Worm (Caenorhabditis elegans) whole organism, L2 larva: ENCODE measurements around the gene R02E12.12.

Source experiments
- C34F6.9 ChIP-seq: fragments of 150-350 bp; optimal IDR thresholded peaks from 2 replicates; lab custom pipeline; 2014; ENCODE audit warnings: missing biosample characterization, missing genetic modification characterization
- F13H6.1 ChIP-seq: sonication (generic microtip); optimal IDR thresholded peaks from 2 replicates; lab custom pipeline; 2016; ENCODE audit warnings: missing genetic modification characterization, missing compliant biosample characterization
- R02D3.7 ChIP-seq: fragments of 150-350 bp; optimal IDR thresholded peaks from 2 replicates; lab custom pipeline; 2014; ENCODE audit warnings: missing biosample characterization, missing genetic modification characterization
- ZK546.5 ChIP-seq: sonication (generic microtip); optimal IDR thresholded peaks from 2 replicates; lab custom pipeline; 2017; ENCODE audit warnings: missing biosample characterization, missing genetic modification characterization
- alr-1 ChIP-seq: fragments of 150-350 bp; optimal IDR thresholded peaks from 2 replicates; lab custom pipeline; 2014; ENCODE audit warnings: missing biosample characterization, missing genetic modification characterization
- aly-2 ChIP-seq: fragments of 150-350 bp; optimal IDR thresholded peaks from 2 replicates; lab custom pipeline; 2014; ENCODE audit warnings: missing biosample characterization, missing genetic modification characterization
- ama-1 ChIP-seq: fragments of 150-350 bp; optimal IDR thresholded peaks from 2 replicates; lab custom pipeline; 2018; ENCODE audit warnings: inconsistent platforms
- crh-2 ChIP-seq: sonication (generic microtip); optimal IDR thresholded peaks from 2 replicates; lab custom pipeline; 2017; ENCODE audit warnings: missing biosample characterization, missing genetic modification characterization
- dmd-4 ChIP-seq: sonication (generic microtip); optimal IDR thresholded peaks from 2 replicates; lab custom pipeline; 2017; ENCODE audit warnings: missing biosample characterization, missing genetic modification characterization
- elt-1 ChIP-seq: fragments of 150-350 bp; optimal IDR thresholded peaks from 2 replicates; lab custom pipeline; 2014; ENCODE audit warnings: missing biosample characterization, missing genetic modification characterization
- elt-3 ChIP-seq: sonication (generic microtip); optimal IDR thresholded peaks from 2 replicates; lab custom pipeline; 2017; ENCODE audit warnings: missing biosample characterization, missing genetic modification characterization
- fos-1 ChIP-seq: fragments of 150-350 bp; optimal IDR thresholded peaks from 2 replicates; lab custom pipeline; 2014; ENCODE audit warnings: missing biosample characterization, missing genetic modification characterization
- lin-13 ChIP-seq: fragments of 150-350 bp; optimal IDR thresholded peaks from 2 replicates; lab custom pipeline; 2014; ENCODE audit warnings: missing biosample characterization, missing genetic modification reagents, missing genetic modification characterization
- lin-39 ChIP-seq: fragments of 150-350 bp; optimal IDR thresholded peaks from 2 replicates; lab custom pipeline; 2014; ENCODE audit warnings: missing biosample characterization, missing genetic modification reagents, missing genetic modification characterization
- lsy-2 ChIP-seq, 2 experiments: fragments of 150-350 bp in 1 of 2; sonication (generic microtip) in 1 of 2; optimal IDR thresholded peaks; 2 replicates each; lab custom pipeline; 2014 to 2017; ENCODE audit warnings: missing biosample characterization in 2 of 2, missing genetic modification characterization in 2 of 2
- mab-5 ChIP-seq: fragments of 150-350 bp; optimal IDR thresholded peaks from 2 replicates; lab custom pipeline; 2014; ENCODE audit warnings: missing biosample characterization, missing genetic modification characterization
- mbf-1 ChIP-seq: sonication (generic microtip); optimal IDR thresholded peaks from 2 replicates; lab custom pipeline; 2017; ENCODE audit warnings: missing biosample characterization, missing genetic modification characterization
- mdl-1 ChIP-seq, 2 experiments: fragments of 150-350 bp in 1 of 2; sonication (generic microtip) in 1 of 2; optimal IDR thresholded peaks; 2 replicates each; lab custom pipeline; 2017; ENCODE audit warnings: missing biosample characterization in 2 of 2, missing genetic modification characterization in 2 of 2
- nhr-10 ChIP-seq: sonication (generic microtip); optimal IDR thresholded peaks from 2 replicates; lab custom pipeline; 2017; ENCODE audit warnings: missing biosample characterization, missing genetic modification characterization
- nhr-11 ChIP-seq: fragments of 150-350 bp; optimal IDR thresholded peaks from 2 replicates; lab custom pipeline; 2014; ENCODE audit warnings: missing biosample characterization, missing genetic modification characterization
- nhr-12 ChIP-seq: fragments of 150-350 bp; optimal IDR thresholded peaks from 2 replicates; lab custom pipeline; 2014; ENCODE audit warnings: missing biosample characterization, missing genetic modification characterization
- nhr-129 ChIP-seq: fragments of 150-350 bp; optimal IDR thresholded peaks from 2 replicates; lab custom pipeline; 2014; ENCODE audit warnings: missing biosample characterization, missing genetic modification characterization
- nhr-21 ChIP-seq: fragments of 150-350 bp; optimal IDR thresholded peaks from 2 replicates; lab custom pipeline; 2014; ENCODE audit warnings: missing biosample characterization, missing genetic modification characterization
- nhr-237 ChIP-seq: fragments of 150-350 bp; optimal IDR thresholded peaks from 2 replicates; lab custom pipeline; 2014; ENCODE audit warnings: missing biosample characterization, missing genetic modification characterization
- nhr-25 ChIP-seq: fragments of 150-350 bp; sonication (generic microtip); optimal IDR thresholded peaks from 3 replicates; lab custom pipeline; 2014; ENCODE audit warnings: missing biosample characterization, missing genetic modification characterization
- nhr-77 ChIP-seq: fragments of 150-350 bp; optimal IDR thresholded peaks from 2 replicates; lab custom pipeline; 2014; ENCODE audit warnings: missing biosample characterization, missing genetic modification characterization
- sem-4 ChIP-seq: fragments of 150-350 bp; optimal IDR thresholded peaks from 2 replicates; lab custom pipeline; 2014; ENCODE audit warnings: missing biosample characterization, missing genetic modification reagents, missing genetic modification characterization
- skn-1 ChIP-seq: sonication (generic microtip); optimal IDR thresholded peaks from 2 replicates; lab custom pipeline; 2017; ENCODE audit warnings: missing biosample characterization, missing genetic modification characterization
- sma-9 ChIP-seq, 2 experiments: fragments of 150-350 bp in 1 of 2; sonication (generic microtip) in 1 of 2; optimal IDR thresholded peaks; 2 replicates each; lab custom pipeline; 2014 to 2016; ENCODE audit warnings: missing genetic modification characterization in 2 of 2, mild to moderate bottlenecking in 1 of 2, missing biosample characterization in 1 of 2, missing compliant biosample characterization in 1 of 2, missing genetic modification reagents in 1 of 2, moderate library complexity in 1 of 2
- snpc-4 ChIP-seq: fragments of 150-350 bp; optimal IDR thresholded peaks from 2 replicates; lab custom pipeline; 2014; ENCODE audit warnings: missing biosample characterization, missing genetic modification characterization
- unc-39 ChIP-seq: fragments of 150-350 bp; optimal IDR thresholded peaks from 2 replicates; lab custom pipeline; 2014; ENCODE audit warnings: missing biosample characterization, missing genetic modification characterization
- unc-55 ChIP-seq: fragments of 150-350 bp; sonication (generic microtip); optimal IDR thresholded peaks from 3 replicates; lab custom pipeline; 2014; ENCODE audit warnings: missing biosample characterization, missing genetic modification reagents, missing genetic modification characterization
- unc-62 ChIP-seq: fragments of 150-350 bp; optimal IDR thresholded peaks from 2 replicates; lab custom pipeline; 2014; ENCODE audit warnings: missing biosample characterization, missing genetic modification reagents, missing genetic modification characterization
- zag-1 ChIP-seq: fragments of 150-350 bp; optimal IDR thresholded peaks from 2 replicates; lab custom pipeline; 2014; ENCODE audit warnings: missing biosample characterization, missing genetic modification characterization
- ztf-1 ChIP-seq: fragments of 200-800 bp; sonication (Bioruptor generic); conservative IDR thresholded peaks from 2 replicates; pipeline ENCODE4 v1.3.6; 2022; ENCODE audit warnings: missing genetic modification characterization, missing compliant biosample characterization
- ztf-11 ChIP-seq: sonication (generic microtip); optimal IDR thresholded peaks from 2 replicates; lab custom pipeline; 2017; ENCODE audit warnings: missing biosample characterization, missing genetic modification characterization

Gene R02E12.12

DNA sequence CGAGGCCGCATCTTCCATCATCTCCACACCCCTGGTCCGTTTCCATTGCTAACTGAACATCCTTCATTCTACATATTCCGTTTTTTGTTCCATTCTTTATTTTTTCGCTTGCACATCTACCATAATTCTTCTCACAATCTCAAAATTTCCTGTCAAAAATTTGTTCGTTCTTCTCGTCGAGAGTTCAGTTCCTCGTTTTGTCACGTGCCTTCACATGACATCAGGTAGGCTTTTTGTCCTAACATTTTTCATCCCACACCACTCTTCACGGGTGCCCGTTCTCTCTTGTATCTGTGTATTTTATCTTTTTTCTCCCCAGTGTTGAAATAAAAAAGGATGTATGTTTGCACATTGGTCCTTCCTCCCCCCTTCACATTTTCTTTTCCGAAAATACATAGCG, 12.8 kb upstream of the R02E12.12 start:
- peak; percentile 7 for TF ChIP-seq sma-9 (GFP tag; optimal IDR thresholded peaks at IDR 0.05; lab: Kevin White, UChicago)
- no peak for TF ChIP-seq sma-9 (tag; optimal IDR thresholded peaks at IDR 0.05; lab: Kevin White, UChicago)
- TF ChIP-seq nhr-21 (tag; lab: Kevin White, UChicago), result no peak
- TF ChIP-seq ztf-11 (tag; lab: Kevin White, UChicago), result no peak
- peak; percentile 12 for TF ChIP-seq C34F6.9 (tag; lab: Kevin White, UChicago)
- TF ChIP-seq nhr-129 (tag; lab: Kevin White, UChicago), result peak; percentile 2
- TF ChIP-seq unc-55 (GFP tag; lab: Kevin White, UChicago), result peak; percentile 5
- no peak for TF ChIP-seq ztf-1 (GFP tag; lab: Robert Waterston, UW)
- TF ChIP-seq aly-2 (tag; lab: Kevin White, UChicago), result no peak

DNA sequence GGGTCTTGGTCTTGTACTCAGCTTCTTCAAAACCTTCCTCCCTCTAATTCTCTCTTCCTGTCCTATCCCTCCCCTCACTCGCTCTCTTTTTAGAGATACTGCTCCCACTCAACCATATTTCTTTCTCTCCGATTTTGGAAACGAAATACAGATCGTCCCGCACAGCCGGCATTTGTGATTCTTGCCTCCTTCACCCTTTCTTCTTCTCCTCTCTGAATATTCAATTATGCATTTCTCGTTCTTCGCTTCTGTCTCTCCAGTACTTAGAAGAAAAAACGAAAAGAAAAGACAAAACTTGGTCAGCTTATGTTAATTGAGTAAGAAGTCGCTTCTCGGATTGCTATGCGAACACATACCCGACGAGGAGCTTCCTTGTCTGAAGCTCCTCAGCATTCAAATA, 12.4 kb upstream of the R02E12.12 start:
- no peak for TF ChIP-seq fos-1 (tag; lab: Kevin White, UChicago)
- no peak for TF ChIP-seq elt-1 (tag; lab: Kevin White, UChicago)

DNA sequence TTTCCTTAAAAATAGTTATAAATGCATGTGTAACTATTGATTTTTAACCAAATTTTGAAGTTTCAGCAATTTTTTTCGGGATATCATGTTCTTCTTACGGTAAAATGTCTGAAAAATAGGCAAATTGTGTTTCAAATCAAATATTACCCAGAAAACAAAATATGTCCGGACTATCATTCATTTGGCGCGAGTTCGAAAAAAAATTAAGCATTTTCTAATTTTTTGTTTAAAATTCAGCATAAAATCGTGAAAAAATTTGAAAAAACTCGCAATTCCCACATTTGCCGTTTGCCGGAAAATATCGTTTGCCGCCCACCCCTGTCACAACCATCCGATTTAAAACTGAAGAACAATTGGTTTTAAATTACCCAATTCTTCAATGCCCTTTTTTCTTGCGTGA, 11.7 kb upstream of the R02E12.12 start:
- TF ChIP-seq elt-3 (tag; lab: Kevin White, UChicago), result no peak
- no peak for TF ChIP-seq unc-55 (GFP tag; lab: Kevin White, UChicago)
- TF ChIP-seq nhr-129 (tag; lab: Kevin White, UChicago), result no peak
- no peak for TF ChIP-seq nhr-12 (tag; lab: Kevin White, UChicago)
- TF ChIP-seq sma-9 (GFP tag; optimal IDR thresholded peaks at IDR 0.05; lab: Kevin White, UChicago), result no peak
- TF ChIP-seq sma-9 (tag; optimal IDR thresholded peaks at IDR 0.05; lab: Kevin White, UChicago), result no peak
- no peak for TF ChIP-seq skn-1 (tag; lab: Kevin White, UChicago)
- TF ChIP-seq nhr-11, result no peak
- TF ChIP-seq mab-5, result no peak
- no peak for TF ChIP-seq lin-13 (GFP tag; lab: Kevin White, UChicago)
- no peak for TF ChIP-seq unc-39 (tag; lab: Kevin White, UChicago)
- no peak for TF ChIP-seq lin-39 (tag; lab: Kevin White, UChicago)
- no peak for TF ChIP-seq unc-62 (GFP tag; lab: Kevin White, UChicago)
- no peak for TF ChIP-seq ztf-11 (tag; lab: Kevin White, UChicago)
- TF ChIP-seq crh-2 (tag; lab: Kevin White, UChicago), result no peak
- TF ChIP-seq ztf-1 (GFP tag; lab: Robert Waterston, UW), result no peak
- TF ChIP-seq nhr-25 (tag; lab: Kevin White, UChicago), result no peak
- TF ChIP-seq sem-4 (tag; lab: Kevin White, UChicago), result no peak
- no peak for TF ChIP-seq snpc-4 (tag; lab: Kevin White, UChicago)
- TF ChIP-seq nhr-10, result no peak
- no peak for TF ChIP-seq dmd-4 (tag; lab: Kevin White, UChicago)

DNA sequence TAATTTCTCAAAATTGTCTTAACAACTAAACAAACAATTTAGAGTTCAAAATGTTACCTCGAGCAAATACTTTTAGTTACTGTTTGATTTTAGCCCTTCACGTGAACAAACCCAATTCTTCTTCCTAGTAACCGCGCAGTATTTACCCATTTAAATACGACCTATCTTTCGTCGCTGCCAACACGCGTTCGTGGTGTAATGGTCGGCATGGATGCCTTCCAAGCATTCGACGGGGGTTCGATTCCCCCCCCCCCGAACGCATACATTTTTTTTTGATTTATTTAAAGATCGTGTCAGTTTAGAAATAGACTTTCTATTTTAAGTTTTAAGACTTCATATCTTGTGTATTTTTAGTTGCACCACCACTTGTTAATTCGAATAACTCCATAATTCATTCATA, 8.9 kb upstream of the R02E12.12 start:
- TF ChIP-seq dmd-4 (tag; lab: Kevin White, UChicago) (no peak), lin-39 (tag; lab: Kevin White, UChicago) (no peak), fos-1 (tag; lab: Kevin White, UChicago) (peak; percentile 21), nhr-237 (tag; lab: Kevin White, UChicago) (no peak), F13H6.1 (no peak), ZK546.5 (no peak), nhr-11 (no peak), alr-1 (tag; lab: Kevin White, UChicago) (no peak), R02D3.7 (no peak)

DNA sequence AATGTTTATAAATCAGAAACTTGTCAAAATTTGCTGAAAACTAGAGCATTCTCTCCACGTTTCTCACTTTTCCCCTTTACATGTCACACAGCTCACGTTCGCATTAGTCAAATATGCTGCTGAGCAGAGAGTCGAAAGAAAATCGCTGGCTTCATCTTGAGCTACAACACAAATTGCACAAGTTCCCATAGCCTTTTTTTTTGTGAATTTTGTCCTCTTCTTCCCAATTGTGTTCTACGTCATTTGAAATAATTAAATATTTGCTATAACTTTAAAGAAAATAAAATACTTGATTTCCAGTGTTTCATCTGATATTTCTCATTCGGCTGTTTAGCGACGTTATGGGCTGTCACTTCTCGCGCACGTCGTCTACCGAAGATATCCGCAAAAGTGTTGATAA, 6.3 kb upstream of the R02E12.12 start, which contains the start of gene R02E12.5:
Gene R02E12.5, plus strand, starts transcription at position 301 of the 400 bp plus-strand sequence.
- TF ChIP-seq nhr-237 (tag; lab: Kevin White, UChicago) (no peak), ztf-11 (tag; lab: Kevin White, UChicago) (no peak), ama-1 (lab: Kevin White, UChicago) (no peak), mab-5 (no peak), nhr-77 (tag; lab: Kevin White, UChicago) (no peak), nhr-12 (tag; lab: Kevin White, UChicago) (no peak), zag-1 (tag; lab: Kevin White, UChicago) (no peak), snpc-4 (tag; lab: Kevin White, UChicago) (no peak), fos-1 (tag; lab: Kevin White, UChicago) (no peak), nhr-21 (tag; lab: Kevin White, UChicago) (no peak), sma-9 (GFP tag; optimal IDR thresholded peaks at IDR 0.05; lab: Kevin White, UChicago) (no peak), sma-9 (tag; optimal IDR thresholded peaks at IDR 0.05; lab: Kevin White, UChicago) (no peak), mbf-1 (no peak), unc-62 (GFP tag; lab: Kevin White, UChicago) (no peak), lsy-2 (tag; optimal IDR thresholded peaks at IDR 0.05; lab: Kevin White, UChicago) (no peak), mdl-1 (tag; optimal IDR thresholded peaks at IDR 0.05; lab: Kevin White, UChicago) (no peak), elt-3 (tag; lab: Kevin White, UChicago) (no peak), nhr-25 (tag; lab: Kevin White, UChicago) (no peak), dmd-4 (tag; lab: Kevin White, UChicago) (no peak), lin-39 (tag; lab: Kevin White, UChicago) (no peak), lin-13 (GFP tag; lab: Kevin White, UChicago) (no peak)
